Fruit fly (Drosophila melanogaster) whole organism: ENCODE measurements around the gene CG42847.

Experiments used
- CG8478 ChIP-seq: fragments of >200 bp; optimal IDR thresholded peaks from 2 replicates; lab custom pipeline; 2018; ENCODE audit warnings: inconsistent platforms
- Dll ChIP-seq: fragments of >200 bp; optimal IDR thresholded peaks from 2 replicates; lab custom pipeline; 2017
- EcR ChIP-seq, 2 experiments: fragments of >200 bp; optimal IDR thresholded peaks; 2 replicates each; lab custom pipeline; 2017; ENCODE audit warnings: missing biosample characterization in 2 of 2, missing genetic modification characterization in 2 of 2, missing genetic modification reagents in 2 of 2
- pan ChIP-seq: fragments of >200 bp; optimal IDR thresholded peaks from 2 replicates; lab custom pipeline; 2017
- psq ChIP-seq: fragments of >200 bp; optimal IDR thresholded peaks from 2 replicates; lab custom pipeline; 2017
- usp ChIP-seq: fragments of >200 bp; optimal IDR thresholded peaks from 2 replicates; lab custom pipeline; 2017; ENCODE audit warnings: missing biosample characterization, missing genetic modification characterization, mixed read lengths

CG42847 gene

dm6 chr2L:9427570-9427969, at the start of gene CG42847:
CG42847 (plus strand) TSS chr2L:9427870.
- no peak for TF ChIP-seq psq (lab: Kevin White, UChicago)
- no peak for TF ChIP-seq Dll (lab: Kevin White, UChicago)
- TF ChIP-seq CG8478 (lab: Kevin White, UChicago), result no peak
- no peak for TF ChIP-seq pan (lab: Kevin White, UChicago)
- no peak for TF ChIP-seq usp
- TF ChIP-seq EcR (GFP tag; optimal IDR thresholded peaks at IDR 0.05; lab: Kevin White, UChicago), result no peak

- no peak for TF ChIP-seq Dll (lab: Kevin White, UChicago)
- TF ChIP-seq pan (lab: Kevin White, UChicago), result no peak
- no peak for TF ChIP-seq EcR (GFP tag; optimal IDR thresholded peaks at IDR 0.05; lab: Kevin White, UChicago)
- no peak for TF ChIP-seq CG8478 (lab: Kevin White, UChicago)
- no peak for TF ChIP-seq psq (lab: Kevin White, UChicago)
- TF ChIP-seq usp, result no peak
Measured at dm6 chr2L:9386270-9386669, 41.4 kb upstream of the CG42847 start.

dm6 chr2L:9387240-9387672, 40.4 kb upstream of the CG42847 start, which contains the start of gene Aldh:
Aldh (plus strand) TSS chr2L:9387389.
- TF ChIP-seq Dll (lab: Kevin White, UChicago), result no peak
- TF ChIP-seq usp, result no peak
- no peak for TF ChIP-seq EcR (GFP tag; optimal IDR thresholded peaks at IDR 0.05; lab: Kevin White, UChicago)
- no peak for TF ChIP-seq pan (lab: Kevin White, UChicago)
- no peak for TF ChIP-seq psq (lab: Kevin White, UChicago)
- TF ChIP-seq CG8478 (lab: Kevin White, UChicago), result no peak

- TF ChIP-seq Dll (lab: Kevin White, UChicago), result no peak
- no peak for TF ChIP-seq usp
- TF ChIP-seq EcR (GFP tag; optimal IDR thresholded peaks at IDR 0.05; lab: Kevin White, UChicago), result no peak
- no peak for TF ChIP-seq CG8478 (lab: Kevin White, UChicago)
- TF ChIP-seq psq (lab: Kevin White, UChicago), result no peak
- TF ChIP-seq pan (lab: Kevin White, UChicago), result no peak
Measured at dm6 chr2L:9388013-9388605, 39.6 kb upstream of the CG42847 start.

dm6 chr2L:9388924-9389765, 38.5 kb upstream of the CG42847 start:
- TF ChIP-seq pan (lab: Kevin White, UChicago) (no peak), usp (no peak), CG8478 (lab: Kevin White, UChicago) (no peak), Dll (lab: Kevin White, UChicago) (no peak)

- TF ChIP-seq EcR (GFP tag; optimal IDR thresholded peaks at IDR 0.05; lab: Kevin White, UChicago) (no peak), CG8478 (lab: Kevin White, UChicago) (no peak), psq (lab: Kevin White, UChicago) (no peak), Dll (lab: Kevin White, UChicago) (no peak), pan (lab: Kevin White, UChicago) (no peak), usp (no peak)
Measured at dm6 chr2L:9396396-9396795, 31.3 kb upstream of the CG42847 start.

- no peak for TF ChIP-seq usp
- no peak for TF ChIP-seq pan (lab: Kevin White, UChicago)
- no peak for TF ChIP-seq CG8478 (lab: Kevin White, UChicago)
- TF ChIP-seq Dll (lab: Kevin White, UChicago), result no peak
- TF ChIP-seq EcR (GFP tag; optimal IDR thresholded peaks at IDR 0.05; lab: Kevin White, UChicago), result no peak
- TF ChIP-seq psq (lab: Kevin White, UChicago), result no peak
Measured at dm6 chr2L:9397888-9398287, 29.8 kb upstream of the CG42847 start, which contains the start of gene CG4438. CG4438 (minus strand) TSS chr2L:9397988.

dm6 chr2L:9400153-9400552, 27.5 kb upstream of the CG42847 start:
- TF ChIP-seq psq (lab: Kevin White, UChicago), result no peak
- no peak for TF ChIP-seq usp
- no peak for TF ChIP-seq Dll (lab: Kevin White, UChicago)
- TF ChIP-seq CG8478 (lab: Kevin White, UChicago), result no peak
- TF ChIP-seq EcR (GFP tag; optimal IDR thresholded peaks at IDR 0.05; lab: Kevin White, UChicago), result no peak
- TF ChIP-seq pan (lab: Kevin White, UChicago), result no peak

dm6 chr2L:9415053-9415452, 12.6 kb upstream of the CG42847 start, which contains the start of gene Shawl:
Shawl (minus strand) TSS chr2L:9415156.
- TF ChIP-seq usp, result no peak
- no peak for TF ChIP-seq EcR (GFP tag; optimal IDR thresholded peaks at IDR 0.05; lab: Kevin White, UChicago)
- TF ChIP-seq Dll (lab: Kevin White, UChicago), result no peak
- TF ChIP-seq CG8478 (lab: Kevin White, UChicago), result no peak
- TF ChIP-seq psq (lab: Kevin White, UChicago), result no peak
- no peak for TF ChIP-seq pan (lab: Kevin White, UChicago)

dm6 chr2L:9416244-9416758, 11.4 kb upstream of the CG42847 start, which contains the start of gene Mco1:
Mco1 (plus strand) TSS chr2L:9416588.
- TF ChIP-seq EcR (GFP tag; optimal IDR thresholded peaks at IDR 0.05; lab: Kevin White, UChicago) (no peak), Dll (lab: Kevin White, UChicago) (no peak), CG8478 (lab: Kevin White, UChicago) (no peak), usp (no peak), pan (lab: Kevin White, UChicago) (no peak), psq (lab: Kevin White, UChicago) (no peak)

dm6 chr2L:9420660-9421059, 7.0 kb upstream of the CG42847 start:
- no peak for TF ChIP-seq usp
- no peak for TF ChIP-seq CG8478 (lab: Kevin White, UChicago)
